Worm (Caenorhabditis elegans) whole organism, late embryonic: Measurements from ENCODE around the gene T12D8.5.
A peak's percentile ranks its signal among the peaks of the same experiment; 100 is the strongest.

Source experiments
- C38D4.7 ChIP-seq: fragments of 200-800 bp; sonication (Bioruptor generic); optimal IDR thresholded peaks from 2 replicates; lab custom pipeline; 2018; ENCODE audit warnings: mild to moderate bottlenecking, missing genetic modification characterization, moderate library complexity, missing compliant biosample characterization
- F13H6.1 ChIP-seq: sonication (generic microtip); optimal IDR thresholded peaks from 2 replicates; lab custom pipeline; 2016; ENCODE audit warnings: missing genetic modification characterization, missing compliant biosample characterization
- K09A11.1 ChIP-seq: sonication (generic microtip); optimal IDR thresholded peaks from 2 replicates; lab custom pipeline; 2017; ENCODE audit warnings: antibody characterized with exemption, mild to moderate bottlenecking, missing genetic modification characterization, missing compliant biosample characterization; ENCODE audit not compliant: insufficient read depth
- Y22D7AL.16 ChIP-seq: sonication (generic microtip); optimal IDR thresholded peaks from 2 replicates; lab custom pipeline; 2016; ENCODE audit warnings: missing genetic modification characterization, missing compliant biosample characterization
- ahr-1 ChIP-seq: sonication (generic microtip); optimal IDR thresholded peaks from 2 replicates; lab custom pipeline; 2016; ENCODE audit warnings: missing genetic modification characterization, missing compliant biosample characterization
- ceh-14 ChIP-seq: sonication (generic microtip); optimal IDR thresholded peaks from 2 replicates; lab custom pipeline; 2016; ENCODE audit warnings: missing genotype, missing genetic modification characterization, missing compliant biosample characterization
- ceh-19 ChIP-seq: fragments of 200-800 bp; sonication (Bioruptor generic); optimal IDR thresholded peaks from 2 replicates; lab custom pipeline; 2018; ENCODE audit warnings: mild to moderate bottlenecking, missing genetic modification characterization, missing compliant biosample characterization
- ceh-22 ChIP-seq: sonication (generic microtip); optimal IDR thresholded peaks from 2 replicates; lab custom pipeline; 2017; ENCODE audit warnings: missing biosample characterization, missing genetic modification characterization
- ceh-30 ChIP-seq: fragments of 150-350 bp; optimal IDR thresholded peaks from 2 replicates; lab custom pipeline; 2014; ENCODE audit warnings: missing biosample characterization, missing genetic modification characterization
- ceh-34 ChIP-seq: sonication (generic microtip); optimal IDR thresholded peaks from 2 replicates; lab custom pipeline; 2016; ENCODE audit warnings: mild to moderate bottlenecking, missing genetic modification characterization, missing compliant biosample characterization
- ceh-45 ChIP-seq: fragments of 200-800 bp; sonication (Bioruptor generic); IDR thresholded peaks from 2 replicates; pipeline ENCODE4 v1.3.6; 2022; ENCODE audit warnings: missing genetic modification reagents, missing genetic modification characterization, missing compliant biosample characterization
- dve-1 ChIP-seq: sonication (generic microtip); optimal IDR thresholded peaks from 2 replicates; lab custom pipeline; 2017; ENCODE audit warnings: antibody characterized with exemption, mild to moderate bottlenecking, missing genetic modification characterization, missing compliant biosample characterization
- elt-2 ChIP-seq: sonication (generic microtip); optimal IDR thresholded peaks from 2 replicates; lab custom pipeline; 2016; ENCODE audit warnings: missing genetic modification reagents, missing genetic modification characterization, missing compliant biosample characterization
- ets-4 ChIP-seq: sonication (generic microtip); optimal IDR thresholded peaks from 2 replicates; lab custom pipeline; 2016; ENCODE audit warnings: missing genetic modification characterization, missing compliant biosample characterization
- eyg-1 ChIP-seq: sonication (generic microtip); optimal IDR thresholded peaks from 2 replicates; lab custom pipeline; 2016; ENCODE audit warnings: missing genotype, missing genetic modification characterization, missing compliant biosample characterization
- fkh-10 ChIP-seq: fragments of 150-350 bp; optimal IDR thresholded peaks from 2 replicates; lab custom pipeline; 2014; ENCODE audit warnings: missing biosample characterization, missing genetic modification reagents, missing genetic modification characterization
- gmeb-2 ChIP-seq: sonication (generic microtip); optimal IDR thresholded peaks from 2 replicates; lab custom pipeline; 2016; ENCODE audit warnings: missing genetic modification characterization, inconsistent platforms, missing compliant biosample characterization
- hlh-13 ChIP-seq: fragments of 200-800 bp; sonication (Bioruptor generic); optimal IDR thresholded peaks from 2 replicates; lab custom pipeline; 2018; ENCODE audit warnings: mild to moderate bottlenecking, missing genetic modification characterization, missing compliant biosample characterization
- hlh-15 ChIP-seq: sonication (generic microtip); optimal IDR thresholded peaks from 2 replicates; lab custom pipeline; 2016; ENCODE audit warnings: missing genetic modification characterization, missing compliant biosample characterization
- hlh-8 ChIP-seq: sonication (generic microtip); optimal IDR thresholded peaks from 2 replicates; lab custom pipeline; 2016; ENCODE audit warnings: missing genotype, missing genetic modification characterization, missing compliant biosample characterization
- lim-6 ChIP-seq: sonication (generic microtip); optimal IDR thresholded peaks from 2 replicates; lab custom pipeline; 2016; ENCODE audit warnings: missing genetic modification characterization, missing compliant biosample characterization
- lin-11 ChIP-seq: fragments of 200-800 bp; sonication (Bioruptor generic); optimal IDR thresholded peaks from 2 replicates; lab custom pipeline; 2018; ENCODE audit warnings: mild to moderate bottlenecking, missing genetic modification characterization, missing compliant biosample characterization
- nfya-1 ChIP-seq: sonication (generic microtip); optimal IDR thresholded peaks from 2 replicates; lab custom pipeline; 2017; ENCODE audit warnings: missing genetic modification characterization, mild to moderate bottlenecking, missing compliant biosample characterization, antibody characterized with exemption, moderate library complexity
- npax-4 ChIP-seq: sonication (generic microtip); optimal IDR thresholded peaks from 2 replicates; lab custom pipeline; 2016; ENCODE audit warnings: missing genetic modification characterization, missing compliant biosample characterization
- pag-3 ChIP-seq: sonication (generic microtip); optimal IDR thresholded peaks from 2 replicates; lab custom pipeline; 2016; ENCODE audit warnings: missing compliant biosample characterization, missing genetic modification characterization, borderline replicate concordance
- pax-1 ChIP-seq: fragments of 150-350 bp; optimal IDR thresholded peaks from 2 replicates; lab custom pipeline; 2014; ENCODE audit warnings: missing biosample characterization, missing genetic modification characterization
- pqm-1 ChIP-seq: sonication (generic microtip); optimal IDR thresholded peaks from 2 replicates; lab custom pipeline; 2016; ENCODE audit warnings: missing genetic modification characterization, missing compliant biosample characterization
- sox-2 ChIP-seq: fragments of 200-800 bp; sonication (Bioruptor generic); IDR thresholded peaks from 2 replicates; pipeline ENCODE4 v1.3.6; 2022; ENCODE audit warnings: missing genetic modification reagents, missing genetic modification characterization, missing compliant biosample characterization
- sox-4 ChIP-seq: sonication (generic microtip); optimal IDR thresholded peaks from 2 replicates; lab custom pipeline; 2017; ENCODE audit warnings: mild to moderate bottlenecking, missing genetic modification characterization, inconsistent platforms, missing compliant biosample characterization
- unc-3 ChIP-seq, 2 experiments: fragments of 200-800 bp in 1 of 2; sonication (Bioruptor generic) in 1 of 2; sonication (generic microtip) in 1 of 2; conservative IDR thresholded peaks in 1 of 2; optimal IDR thresholded peaks in 1 of 2; 2 replicates each; pipeline versions ENCODE4 v1.3.6 to Lab custom; 2016 to 2022; ENCODE audit warnings: missing compliant biosample characterization in 2 of 2, missing genetic modification characterization in 2 of 2, missing genetic modification reagents in 1 of 2
- unc-42 ChIP-seq: sonication (generic microtip); optimal IDR thresholded peaks from 2 replicates; lab custom pipeline; 2016; ENCODE audit warnings: missing genotype, missing genetic modification characterization, missing compliant biosample characterization
- unc-55 ChIP-seq: sonication (generic microtip); optimal IDR thresholded peaks from 2 replicates; lab custom pipeline; 2017; ENCODE audit warnings: missing biosample characterization, missing genetic modification reagents, missing genetic modification characterization
- unc-86 ChIP-seq: sonication (generic microtip); optimal IDR thresholded peaks from 2 replicates; lab custom pipeline; 2016; ENCODE audit warnings: missing genetic modification characterization, missing compliant biosample characterization
- ztf-16 ChIP-seq: sonication (generic microtip); optimal IDR thresholded peaks from 2 replicates; lab custom pipeline; 2017; ENCODE audit warnings: missing genetic modification characterization, missing compliant biosample characterization

The T12D8.5 gene

DNA sequence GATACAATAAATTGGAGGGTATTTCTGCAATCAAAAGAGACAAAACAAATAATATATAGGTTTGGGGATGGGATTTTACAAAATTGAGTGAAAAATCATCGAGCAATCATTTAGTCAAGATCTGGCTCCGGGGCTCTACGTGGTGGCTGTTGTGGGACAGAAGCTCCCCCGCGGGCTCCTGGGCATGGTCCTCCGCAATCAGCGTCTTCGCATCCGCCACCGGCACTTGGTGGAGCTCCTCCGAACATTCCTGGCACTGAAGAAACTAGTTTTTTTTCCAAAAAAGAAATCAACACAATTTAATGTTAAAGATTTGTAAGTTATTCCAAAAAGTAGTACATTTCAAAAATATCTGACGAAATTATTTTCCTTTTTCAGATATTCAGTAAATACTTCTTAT is 11.8 kb downstream of the T12D8.5 start:
- no peak for TF ChIP-seq hlh-15
- no peak for TF ChIP-seq nfya-1 (tag; lab: Kevin White, UChicago)
- TF ChIP-seq ahr-1 (tag; lab: Kevin White, UChicago): no peak
- no peak for TF ChIP-seq hlh-8
- TF ChIP-seq pax-1 (tag; lab: Kevin White, UChicago): no peak
- no peak for TF ChIP-seq unc-3 (GFP tag; conservative IDR thresholded peaks at IDR 0.05; lab: Robert Waterston, UW)
- no peak for TF ChIP-seq unc-3 (tag; optimal IDR thresholded peaks at IDR 0.05; lab: Kevin White, UChicago)
- no peak for TF ChIP-seq ceh-30 (tag; lab: Kevin White, UChicago)
- no peak for TF ChIP-seq ceh-34 (tag; lab: Kevin White, UChicago)
- TF ChIP-seq eyg-1 (tag; lab: Kevin White, UChicago): no peak
- TF ChIP-seq unc-42 (tag; lab: Kevin White, UChicago): no peak
- TF ChIP-seq gmeb-2 (tag; lab: Kevin White, UChicago): no peak
- no peak for TF ChIP-seq npax-4 (tag; lab: Kevin White, UChicago)
- no peak for TF ChIP-seq F13H6.1 (tag; lab: Kevin White, UChicago)

ce11 chrIII:13614206-13614605 is 12.4 kb downstream of the T12D8.5 start:
- TF ChIP-seq Y22D7AL.16 (tag; lab: Kevin White, UChicago): no peak
- no peak for TF ChIP-seq unc-86
- no peak for TF ChIP-seq ceh-34 (tag; lab: Kevin White, UChicago)
- no peak for TF ChIP-seq gmeb-2 (tag; lab: Kevin White, UChicago)
- TF ChIP-seq ztf-16: no peak

DNA sequence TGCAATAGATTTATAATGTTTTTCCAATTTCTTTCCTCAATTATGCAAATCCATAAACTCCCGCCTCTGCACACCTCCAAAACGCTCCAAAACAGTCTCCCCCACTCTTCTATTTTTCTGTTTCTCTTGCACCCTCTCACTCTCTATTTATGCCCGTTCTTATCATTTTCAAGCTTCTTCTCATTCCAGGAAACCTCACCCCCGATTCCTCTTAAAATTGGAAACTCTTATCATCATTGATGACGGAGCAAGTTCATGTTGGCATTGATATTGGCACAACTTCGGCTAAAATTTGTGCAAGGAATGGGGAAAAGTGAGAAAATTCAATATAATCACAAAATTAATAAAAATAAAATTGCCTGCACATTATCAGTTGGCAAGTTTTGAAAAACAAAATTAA is 18.8 kb downstream of the T12D8.5 start, which contains the start of gene shpk-1:
TSS of gene shpk-1 (plus strand) at position 188 of the 400 bp plus-strand sequence.
- peak; percentile 50 for TF ChIP-seq elt-2 (tag; lab: Kevin White, UChicago)
- no peak for TF ChIP-seq ceh-22 (tag; lab: Kevin White, UChicago)
- no peak for TF ChIP-seq unc-55 (GFP tag; lab: Kevin White, UChicago)
- TF ChIP-seq pqm-1 (tag; lab: Kevin White, UChicago): peak; percentile 73
- TF ChIP-seq, all 69 proteins: peak for 2

DNA sequence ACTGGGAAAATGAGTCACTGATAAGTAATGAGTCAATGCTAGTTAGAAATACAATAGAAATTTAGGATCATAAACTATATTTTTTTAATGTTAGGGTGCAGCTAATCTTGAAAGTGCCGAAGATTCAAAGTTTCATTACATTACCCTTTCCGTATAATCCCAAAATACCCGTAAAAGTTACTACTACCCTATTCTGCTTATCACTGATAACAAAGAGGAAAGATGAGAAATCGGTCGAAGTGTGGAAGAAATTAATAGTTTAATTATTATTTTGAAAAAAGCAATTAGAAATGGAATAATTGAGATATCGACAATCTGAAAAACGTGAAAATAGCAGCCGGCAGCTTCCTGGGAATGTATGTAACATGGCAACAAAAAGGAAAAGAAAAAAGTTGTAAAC is 19.7 kb downstream of the T12D8.5 start:
- no peak for TF ChIP-seq pag-3 (tag; lab: Kevin White, UChicago)
- TF ChIP-seq unc-55 (GFP tag; lab: Kevin White, UChicago): no peak
- TF ChIP-seq ceh-19 (GFP tag; lab: Kevin White, UChicago): no peak
- TF ChIP-seq sox-2 (GFP tag; lab: Robert Waterston, UW): no peak
- TF ChIP-seq K09A11.1 (tag; lab: Kevin White, UChicago): no peak
- TF ChIP-seq ceh-45 (GFP tag; lab: Robert Waterston, UW): no peak
- TF ChIP-seq C38D4.7 (GFP tag; lab: Kevin White, UChicago): no peak
- no peak for TF ChIP-seq ahr-1 (tag; lab: Kevin White, UChicago)
- TF ChIP-seq npax-4 (tag; lab: Kevin White, UChicago): no peak
- no peak for TF ChIP-seq lin-11 (tag; lab: Kevin White, UChicago)
- TF ChIP-seq Y22D7AL.16 (tag; lab: Kevin White, UChicago): no peak
- TF ChIP-seq ets-4: no peak
- TF ChIP-seq hlh-13 (GFP tag; lab: Kevin White, UChicago): no peak
- TF ChIP-seq lim-6 (tag; lab: Kevin White, UChicago): no peak
- TF ChIP-seq fkh-10 (GFP tag; lab: Kevin White, UChicago): no peak
- no peak for TF ChIP-seq sox-4 (tag; lab: Kevin White, UChicago)
- no peak for TF ChIP-seq unc-86

ce11 chrIII:13606016-13606530 is 20.5 kb downstream of the T12D8.5 start, which contains the start of gene act-5:
Gene act-5, minus strand, starts transcription at chrIII:13606066.
- TF ChIP-seq ceh-14 (tag; lab: Kevin White, UChicago): no peak
- peak; percentile 33 for TF ChIP-seq dve-1 (tag; lab: Kevin White, UChicago)
- TF ChIP-seq elt-2 (tag; lab: Kevin White, UChicago): peak; percentile 68
- TF ChIP-seq pqm-1 (tag; lab: Kevin White, UChicago): no peak
